Fruit fly (Drosophila melanogaster) S2 (cell line): ENCODE measurements around the gene CG9040.

Experiments used
- CG8478 ChIP-seq: fragments of >200 bp; optimal IDR thresholded peaks from 2 replicates; lab custom pipeline; 2018
- CTCF ChIP-seq, 2 experiments: fragments of >200 bp; optimal IDR thresholded peaks; 2 replicates each; lab custom pipeline; 2018

DNA sequence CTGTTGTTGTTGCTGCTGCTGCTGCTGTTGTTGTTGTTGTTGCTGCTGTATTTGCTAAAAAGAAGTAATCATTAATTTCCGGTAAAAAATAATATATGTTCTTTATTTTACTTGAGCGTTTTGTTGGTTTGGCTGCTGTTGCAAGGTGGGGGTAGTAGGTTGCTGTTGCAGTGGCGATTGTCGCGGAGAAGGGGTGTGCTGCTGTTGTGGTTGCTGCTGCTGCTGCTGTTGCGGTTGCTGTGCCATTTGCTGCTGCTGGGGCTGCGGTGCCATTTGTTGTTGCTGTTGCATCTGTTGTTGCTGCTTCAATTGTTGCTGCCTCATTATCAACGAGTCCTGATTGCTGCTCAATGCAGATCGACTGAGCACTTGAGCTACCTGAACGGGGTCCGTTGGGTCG lies 38.1 kb downstream of the CG9040 start:
- no peak for TF ChIP-seq CG8478 (lab: Kevin White, UChicago)
- TF ChIP-seq CTCF (optimal IDR thresholded peaks at IDR 0.05; lab: Kevin White, UChicago), result no peak
